Worm (Caenorhabditis elegans) whole organism, L4/young adult: Measurements from ENCODE around the gene lpd-7.
A peak's percentile ranks its signal among the peaks of the same experiment; 100 is the strongest.

ENCODE experiments used
- W03F9.2 ChIP-seq: fragments of 150-350 bp; optimal IDR thresholded peaks from 2 replicates; lab custom pipeline; 2014; ENCODE audit warnings: missing biosample characterization, missing genetic modification characterization
- dao-5 ChIP-seq: sonication (generic microtip); optimal IDR thresholded peaks from 2 replicates; lab custom pipeline; 2016; ENCODE audit warnings: missing genotype, missing genetic modification characterization, moderate library complexity, missing compliant biosample characterization
- him-1 ChIP-seq: sonication (generic microtip); optimal IDR thresholded peaks from 2 replicates; lab custom pipeline; 2016; ENCODE audit warnings: missing genotype, missing genetic modification reagents, missing genetic modification characterization, missing compliant biosample characterization

The lpd-7 gene

ce11 chrIII:7552859-7553258 is 20.3 kb upstream of the lpd-7 start:
- no peak for TF ChIP-seq W03F9.2 (tag; lab: Kevin White, UChicago)
- TF ChIP-seq dao-5 (tag; lab: Kevin White, UChicago), result no peak
- TF ChIP-seq him-1, result no peak

ce11 chrIII:7553693-7554226 is 19.4 kb upstream of the lpd-7 start:
- TF ChIP-seq W03F9.2 (tag; lab: Kevin White, UChicago) (no peak), dao-5 (tag; lab: Kevin White, UChicago) (no peak), him-1 (no peak)

DNA sequence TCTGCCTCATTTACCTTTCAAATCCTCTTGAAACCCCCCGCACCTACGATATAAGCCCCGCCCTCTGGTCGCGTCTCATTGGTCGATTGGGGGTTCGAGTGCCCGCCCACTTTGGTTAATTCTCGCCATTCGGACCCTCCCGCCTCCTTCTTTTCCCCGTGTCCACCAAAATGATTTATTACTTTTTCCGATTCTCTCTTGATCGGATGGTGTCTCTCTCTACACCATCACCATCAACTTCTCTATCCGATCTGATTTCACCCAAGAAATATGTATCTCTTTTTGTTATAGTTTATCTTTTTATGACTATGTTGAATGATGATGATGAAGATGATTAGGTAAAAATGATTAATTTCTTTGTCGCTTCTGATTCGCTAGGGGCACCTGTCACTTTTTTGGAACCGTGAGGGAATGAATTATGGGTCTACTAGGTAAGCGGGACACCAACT is 18.4 kb upstream of the lpd-7 start:
- TF ChIP-seq him-1 (no peak), dao-5 (tag; lab: Kevin White, UChicago) (no peak), W03F9.2 (tag; lab: Kevin White, UChicago) (no peak)

DNA sequence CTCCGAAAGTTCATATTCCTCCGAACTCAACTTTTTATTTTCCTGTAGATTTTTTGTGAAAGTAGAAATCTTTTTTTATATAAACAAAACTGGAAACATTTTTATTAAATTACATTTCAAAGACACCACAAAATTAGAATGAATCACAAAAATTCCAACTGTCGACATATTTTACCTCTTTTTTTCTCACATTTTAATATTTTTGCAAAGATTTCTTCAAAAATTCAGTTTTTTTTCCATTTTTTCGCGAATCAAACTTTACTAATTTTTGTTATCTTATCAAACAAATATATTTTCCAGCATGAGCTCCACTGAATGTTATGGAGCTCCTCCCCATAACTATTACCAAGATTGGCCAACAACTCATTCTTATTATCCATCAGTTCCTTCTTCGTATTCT is 17.8 kb upstream of the lpd-7 start, which contains the start of gene ceh-13:
Gene ceh-13, plus strand, starts transcription at position 301 of the 400 bp plus-strand sequence.
- no peak for TF ChIP-seq W03F9.2 (tag; lab: Kevin White, UChicago)
- no peak for TF ChIP-seq dao-5 (tag; lab: Kevin White, UChicago)
- TF ChIP-seq him-1, result no peak

DNA sequence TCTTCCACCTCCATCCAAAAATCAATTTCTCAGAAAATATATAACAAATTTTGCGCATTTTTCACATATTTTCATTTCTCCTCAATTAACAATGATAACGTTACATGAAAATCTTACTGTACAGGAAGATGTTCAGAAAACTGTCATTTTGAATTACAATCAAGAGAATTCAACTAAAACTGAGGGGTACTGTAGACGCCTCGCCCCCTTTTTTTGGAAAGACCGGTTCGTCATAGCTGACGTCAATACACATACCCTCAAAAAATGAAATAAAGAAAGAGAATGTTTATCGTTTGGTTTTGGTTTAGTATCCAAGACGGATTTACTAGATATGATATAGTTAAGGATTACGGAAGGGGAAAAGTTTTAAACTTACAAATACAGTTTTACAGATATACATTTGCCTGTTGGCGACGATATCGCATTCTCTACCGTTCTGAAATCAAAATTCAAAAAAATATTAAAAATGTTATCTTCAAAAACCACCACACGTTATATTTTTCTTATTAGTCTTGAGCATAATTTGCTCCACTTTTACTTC is 15.2 kb upstream of the lpd-7 start:
- TF ChIP-seq W03F9.2 (tag; lab: Kevin White, UChicago) (no peak), him-1 (no peak), dao-5 (tag; lab: Kevin White, UChicago) (no peak)

- TF ChIP-seq dao-5 (tag; lab: Kevin White, UChicago), result no peak
- no peak for TF ChIP-seq him-1
- TF ChIP-seq W03F9.2 (tag; lab: Kevin White, UChicago), result no peak
Observed at ce11 chrIII:7558658-7559057, 14.5 kb upstream of the lpd-7 start.

- no peak for TF ChIP-seq W03F9.2 (tag; lab: Kevin White, UChicago)
Observed at ce11 chrIII:7559869-7560268, 13.3 kb upstream of the lpd-7 start.

DNA sequence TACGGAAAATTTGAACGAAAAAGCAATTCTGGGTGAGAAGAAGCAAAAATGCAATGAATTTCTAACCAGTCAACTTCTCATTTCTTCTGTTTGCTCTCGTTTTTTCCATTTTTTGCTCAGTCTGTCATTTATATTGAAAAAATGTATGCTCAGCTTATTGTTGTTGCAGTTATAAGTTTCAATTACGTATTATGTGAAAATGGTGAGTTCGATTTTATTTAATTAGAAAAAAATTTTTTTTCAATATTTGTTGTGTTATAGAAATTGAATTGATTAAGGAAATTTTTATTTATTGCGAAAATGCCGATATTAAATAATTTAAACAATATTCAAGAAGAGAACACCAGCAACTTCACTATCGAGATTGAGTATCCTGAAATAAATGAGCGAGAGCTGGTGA is 11.3 kb upstream of the lpd-7 start, which contains the start of gene lgc-12:
Gene lgc-12, plus strand, starts transcription at position 301 of the 400 bp plus-strand sequence.
- no peak for TF ChIP-seq W03F9.2 (tag; lab: Kevin White, UChicago)
- TF ChIP-seq dao-5 (tag; lab: Kevin White, UChicago), result no peak
- no peak for TF ChIP-seq him-1

ce11 chrIII:7565247-7565646 is 7.9 kb upstream of the lpd-7 start, which contains the start of gene ttr-8:
TSS of gene ttr-8 (minus strand) at chrIII:7565347.
- TF ChIP-seq dao-5 (tag; lab: Kevin White, UChicago) (no peak), him-1 (no peak), W03F9.2 (tag; lab: Kevin White, UChicago) (no peak)

DNA sequence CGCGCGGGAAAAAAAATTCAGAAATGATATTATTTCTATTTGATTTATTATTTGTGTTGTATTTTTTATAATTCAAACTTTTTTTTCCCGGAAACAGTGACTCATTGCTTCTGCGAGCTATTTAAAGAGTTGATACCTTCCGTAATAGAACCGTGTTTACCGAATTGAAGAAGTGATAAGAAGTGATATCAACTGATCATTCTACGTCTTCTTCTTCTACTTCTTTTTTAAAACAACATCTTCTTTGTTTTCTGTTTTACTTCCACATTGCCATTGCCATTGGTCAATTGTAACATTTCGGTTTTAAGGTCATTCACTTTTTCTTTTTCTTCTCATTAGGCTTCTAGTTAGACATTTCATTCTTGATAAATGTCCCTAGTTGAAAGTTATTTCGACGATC is 7.1 kb upstream of the lpd-7 start, which contains the start of gene ttr-32:
Gene ttr-32, plus strand, starts transcription at position 314 of the 400 bp plus-strand sequence.
- TF ChIP-seq dao-5 (tag; lab: Kevin White, UChicago) (no peak), him-1 (no peak), W03F9.2 (tag; lab: Kevin White, UChicago) (no peak)

DNA sequence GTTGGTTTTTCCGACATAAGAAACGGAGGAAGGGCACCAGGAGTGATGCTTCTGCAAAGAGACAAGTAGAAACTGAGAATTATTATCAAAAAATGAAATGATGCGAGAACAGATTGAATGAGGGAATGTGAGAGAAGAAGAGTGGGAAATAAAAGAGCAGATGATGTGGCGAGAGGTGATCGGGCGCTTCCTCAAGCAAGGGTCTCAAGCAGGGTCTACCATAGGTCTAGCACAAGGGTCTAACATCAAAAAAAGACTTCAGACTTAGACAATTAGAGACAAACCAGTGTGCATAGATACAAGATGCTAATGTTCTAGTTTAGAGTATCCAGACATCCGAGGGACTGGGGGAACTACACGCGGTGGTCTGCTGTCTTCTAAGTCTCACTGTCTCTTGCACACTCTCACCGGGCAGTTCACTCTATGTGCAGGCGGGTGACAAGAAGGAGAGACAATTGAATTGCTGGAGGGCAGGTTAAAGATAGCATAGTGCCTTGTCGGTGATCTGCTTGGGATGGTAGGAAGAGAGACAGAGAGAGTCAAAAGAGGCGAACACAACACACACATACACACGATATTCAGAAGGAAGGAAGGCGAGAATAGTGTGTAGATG is 3.0 kb upstream of the lpd-7 start, which contains the start of gene R13A5.7:
Gene R13A5.7, minus strand, starts transcription at position 51 of the 613 bp plus-strand sequence.
- no peak for TF ChIP-seq dao-5 (tag; lab: Kevin White, UChicago)
- TF ChIP-seq him-1, result peak; percentile 78
- TF ChIP-seq W03F9.2 (tag; lab: Kevin White, UChicago), result peak; percentile 66

ce11 chrIII:7571726-7572125 is 1.4 kb upstream of the lpd-7 start:
- TF ChIP-seq dao-5 (tag; lab: Kevin White, UChicago) (no peak), W03F9.2 (tag; lab: Kevin White, UChicago) (no peak), him-1 (no peak)

- TF ChIP-seq dao-5 (tag; lab: Kevin White, UChicago), result no peak
- no peak for TF ChIP-seq W03F9.2 (tag; lab: Kevin White, UChicago)
- no peak for TF ChIP-seq him-1
Observed at ce11 chrIII:7579324-7579723, 6.2 kb downstream of the lpd-7 start, which contains the start of gene mfsd-6. TSS of gene mfsd-6 (minus strand) at chrIII:7579411.

ce11 chrIII:7580586-7580985 is 7.4 kb downstream of the lpd-7 start:
- TF ChIP-seq dao-5 (tag; lab: Kevin White, UChicago) (no peak), W03F9.2 (tag; lab: Kevin White, UChicago) (no peak), him-1 (peak; percentile 48)
